Worm (Caenorhabditis elegans): ENCODE measurements around the gene K02A6.2.

ce11 chrX:8246126-8246525, 21.3 kb upstream of the K02A6.2 start, which contains the start of gene kqt-2:
- TF ChIP-seq lin-13 (tag; optimal IDR thresholded peaks at IDR 0.05) (no peak), unc-62 (GFP tag; optimal IDR thresholded peaks at IDR 0.05) (no peak), nhr-28 (tag; optimal IDR thresholded peaks at IDR 0.05) (no peak), elt-3 (tag; optimal IDR thresholded peaks at IDR 0.05) (no peak)

All from whole organism, mixed stage, embryonic.